Fruit fly (Drosophila melanogaster) whole organism, embryonic: ENCODE data around the gene CG14102.

Experiments used
- Abd-B ChIP-seq: fragments of 200-800 bp; sonication (Bioruptor generic); optimal IDR thresholded peaks from 2 replicates; lab custom pipeline; 2018; ENCODE audit warnings: missing biosample characterization, mild to moderate bottlenecking, missing genetic modification characterization, moderate library complexity
- Adf1 ChIP-seq: fragments of 200-800 bp; sonication (Bioruptor generic); IDR thresholded peaks from 2 replicates; pipeline ENCODE4 v1.3.6; 2022; ENCODE audit warnings: missing biosample characterization, missing genetic modification characterization
- Awh ChIP-seq: fragments of 200-800 bp; sonication (Bioruptor generic); IDR thresholded peaks from 2 replicates; pipeline ENCODE4, ENCODE4 v1.3.6; 2022; ENCODE audit warnings: missing biosample characterization, missing genetic modification characterization
- CG10147 ChIP-seq: fragments of 200-800 bp; sonication (Bioruptor generic); optimal IDR thresholded peaks from 2 replicates; lab custom pipeline; 2019; ENCODE audit warnings: missing biosample characterization, mild to moderate bottlenecking, missing genetic modification characterization, moderate library complexity
- CG10321 ChIP-seq: fragments of 200-800 bp; sonication (Bioruptor generic); IDR thresholded peaks from 2 replicates; pipeline ENCODE4 v1.3.6; 2022; ENCODE audit warnings: missing biosample characterization, missing genetic modification characterization
- CG10366 ChIP-seq: fragments of 200-800 bp; sonication (Bioruptor generic); IDR thresholded peaks from 2 replicates; pipeline ENCODE4 v1.3.6; 2022; ENCODE audit warnings: missing biosample characterization, missing genetic modification characterization
- CG10654 ChIP-seq: fragments of 200-800 bp; sonication (Bioruptor generic); optimal IDR thresholded peaks from 2 replicates; lab custom pipeline; 2016; ENCODE audit warnings: missing biosample characterization, missing genetic modification characterization
- CG16779 ChIP-seq: fragments of 200-800 bp; sonication (Bioruptor generic); IDR thresholded peaks from 2 replicates; pipeline ENCODE4 v1.3.6; 2022; ENCODE audit warnings: missing biosample characterization, missing genetic modification characterization
- CG17361 ChIP-seq: fragments of 200-800 bp; sonication (Bioruptor generic); IDR thresholded peaks from 3 replicates; pipeline ENCODE4 v1.3.6; 2022; ENCODE audit warnings: missing biosample characterization, missing genetic modification characterization
- CG1792 ChIP-seq: fragments of 200-800 bp; sonication (Bioruptor generic); optimal IDR thresholded peaks from 2 replicates; lab custom pipeline; 2016; ENCODE audit warnings: missing biosample characterization, missing genetic modification characterization
- CG30403 ChIP-seq: fragments of 200-800 bp; sonication (Bioruptor generic); optimal IDR thresholded peaks from 3 replicates; lab custom pipeline; 2016; ENCODE audit warnings: missing biosample characterization, missing genetic modification characterization
- CG33213 ChIP-seq: fragments of 200-800 bp; sonication (Bioruptor generic); optimal IDR thresholded peaks from 3 replicates; lab custom pipeline; 2016; ENCODE audit warnings: missing biosample characterization, missing genetic modification characterization
- CG42726 ChIP-seq: fragments of 200-800 bp; sonication (Bioruptor generic); IDR thresholded peaks from 2 replicates; pipeline ENCODE4 v1.3.6; 2022; ENCODE audit warnings: missing biosample characterization, missing genetic modification characterization; ENCODE audit not compliant: partially characterized antibody
- CG4404 ChIP-seq: fragments of 200-800 bp; sonication (Bioruptor generic); IDR thresholded peaks from 2 replicates; pipeline ENCODE4 v1.3.6; 2022; ENCODE audit warnings: missing biosample characterization, missing genetic modification characterization
- CG4854 ChIP-seq: fragments of 200-800 bp; sonication (Bioruptor generic); optimal IDR thresholded peaks from 2 replicates; lab custom pipeline; 2016; ENCODE audit warnings: missing biosample characterization, missing genetic modification characterization, inconsistent platforms
- CG9797 ChIP-seq: fragments of 200-800 bp; sonication (Bioruptor generic); optimal IDR thresholded peaks from 3 replicates; lab custom pipeline; 2018; ENCODE audit warnings: missing biosample characterization, mild to moderate bottlenecking, missing genetic modification characterization
- Dad ChIP-seq: fragments of 200-800 bp; sonication (Bioruptor generic); optimal IDR thresholded peaks from 3 replicates; lab custom pipeline; 2016; ENCODE audit warnings: missing biosample characterization, missing genetic modification characterization
- Dip2 ChIP-seq: fragments of 200-800 bp; sonication (Bioruptor generic); IDR thresholded peaks from 2 replicates; pipeline ENCODE4 v1.3.6; 2022; ENCODE audit warnings: missing biosample characterization, missing genetic modification characterization
- HLH4C ChIP-seq: fragments of 200-800 bp; sonication (Bioruptor generic); IDR thresholded peaks from 3 replicates; pipeline ENCODE4 v1.3.6; 2022; ENCODE audit warnings: missing biosample characterization, missing genetic modification characterization; ENCODE audit not compliant: partially characterized antibody
- Hr51 ChIP-seq, 2 experiments: fragments of 200-800 bp; sonication (Bioruptor generic); optimal IDR thresholded peaks; 2 replicates in 1 of 2; 3 replicates in 1 of 2; lab custom pipeline; 2016 to 2018; ENCODE audit warnings: missing biosample characterization in 2 of 2, missing genetic modification characterization in 2 of 2, mild to moderate bottlenecking in 1 of 2, moderate library complexity in 1 of 2
- Hsf ChIP-seq: fragments of 200-800 bp; sonication (Bioruptor generic); optimal IDR thresholded peaks from 3 replicates; lab custom pipeline; 2016; ENCODE audit warnings: missing biosample characterization, missing genetic modification characterization
- Meics ChIP-seq: fragments of 200-800 bp; sonication (Bioruptor generic); optimal IDR thresholded peaks from 2 replicates; lab custom pipeline; 2017; ENCODE audit warnings: missing biosample characterization, mild to moderate bottlenecking, missing genetic modification characterization
- NFAT ChIP-seq: fragments of 200-800 bp; sonication (Bioruptor generic); IDR thresholded peaks from 2 replicates; pipeline ENCODE4 v1.3.6; 2022; ENCODE audit warnings: missing biosample characterization, missing genetic modification characterization
- Nf-YB ChIP-seq: fragments of 200-800 bp; sonication (Bioruptor generic); optimal IDR thresholded peaks from 3 replicates; lab custom pipeline; 2019; ENCODE audit warnings: missing biosample characterization, mild to moderate bottlenecking, missing genetic modification characterization, moderate library complexity
- Ptx1 ChIP-seq: fragments of 200-800 bp; sonication (Bioruptor generic); IDR thresholded peaks from 2 replicates; pipeline ENCODE4 v1.3.6; 2022; ENCODE audit warnings: missing biosample characterization, missing genetic modification characterization
- Rx ChIP-seq: fragments of 200-800 bp; sonication (Bioruptor generic); IDR thresholded peaks from 2 replicates; pipeline ENCODE4 v1.3.6; 2022; ENCODE audit warnings: missing biosample characterization, missing genetic modification characterization
- Sox100B ChIP-seq: fragments of 200-800 bp; sonication (Bioruptor generic); optimal IDR thresholded peaks from 3 replicates; lab custom pipeline; 2018; ENCODE audit warnings: missing biosample characterization, mild to moderate bottlenecking, missing genetic modification characterization
- Trl ChIP-seq, 3 experiments: fragments of >200 bp in 2 of 3; fragments of 200-800 bp in 1 of 3; sonication (Bioruptor generic) in 1 of 3; optimal IDR thresholded peaks; 2 replicates in 1 of 3; 3 replicates in 2 of 3; lab custom pipeline; 2016 to 2017; ENCODE audit warnings: missing biosample characterization in 1 of 3, missing genetic modification characterization in 1 of 3
- ap ChIP-seq: fragments of 200-800 bp; sonication (Bioruptor generic); IDR thresholded peaks from 2 replicates; pipeline ENCODE4 v1.3.6; 2022; ENCODE audit warnings: missing biosample characterization, missing genetic modification characterization
- bbx ChIP-seq: fragments of 200-800 bp; sonication (Bioruptor generic); IDR thresholded peaks from 2 replicates; pipeline ENCODE4 v1.3.6; 2022; ENCODE audit warnings: missing biosample characterization, missing genetic modification characterization; ENCODE audit not compliant: partially characterized antibody
- chinmo ChIP-seq: fragments of 200-800 bp; sonication (Bioruptor generic); IDR thresholded peaks from 4 replicates; pipeline ENCODE4 v1.3.6; 2022; ENCODE audit warnings: missing biosample characterization, missing genetic modification characterization; ENCODE audit not compliant: partially characterized antibody
- corto ChIP-seq: fragments of 200-800 bp; sonication (Bioruptor generic); optimal IDR thresholded peaks from 2 replicates; lab custom pipeline; 2016; ENCODE audit warnings: missing biosample characterization, mild to moderate bottlenecking, missing genetic modification characterization, moderate library complexity
- danr ChIP-seq: fragments of 200-800 bp; sonication (Bioruptor generic); IDR thresholded peaks from 2 replicates; pipeline ENCODE4 v1.3.6; 2022; ENCODE audit warnings: missing biosample characterization, missing genetic modification characterization
- gcm ChIP-seq: fragments of 200-800 bp; sonication (Bioruptor generic); optimal IDR thresholded peaks from 2 replicates; lab custom pipeline; 2019; ENCODE audit warnings: missing biosample characterization, mild to moderate bottlenecking, missing genetic modification characterization, moderate library complexity
- grn ChIP-seq: fragments of 200-800 bp; sonication (Bioruptor generic); optimal IDR thresholded peaks from 3 replicates; lab custom pipeline; 2017; ENCODE audit warnings: missing biosample characterization, missing genetic modification characterization
- jing ChIP-seq: fragments of 200-800 bp; sonication (Bioruptor generic); optimal IDR thresholded peaks from 2 replicates; lab custom pipeline; 2018; ENCODE audit warnings: missing biosample characterization, mild to moderate bottlenecking, missing genetic modification characterization
- lbe ChIP-seq: fragments of 200-800 bp; sonication (Bioruptor generic); optimal IDR thresholded peaks from 2 replicates; lab custom pipeline; 2016; ENCODE audit warnings: missing biosample characterization, mild to moderate bottlenecking, missing genetic modification characterization
- lmd ChIP-seq: fragments of 200-800 bp; sonication (Bioruptor generic); IDR thresholded peaks from 2 replicates; pipeline ENCODE4 v1.3.6; 2022; ENCODE audit warnings: missing biosample characterization, missing genetic modification characterization
- luna ChIP-seq: fragments of 200-800 bp; sonication (Bioruptor generic); optimal IDR thresholded peaks from 2 replicates; lab custom pipeline; 2016; ENCODE audit warnings: missing biosample characterization, missing genetic modification characterization
- nerfin-2 ChIP-seq: fragments of 200-800 bp; sonication (Bioruptor generic); IDR thresholded peaks from 2 replicates; pipeline ENCODE4 v1.3.6; 2022; ENCODE audit warnings: missing biosample characterization, missing genetic modification characterization; ENCODE audit not compliant: partially characterized antibody
- nom ChIP-seq: fragments of 200-800 bp; sonication (Bioruptor generic); optimal IDR thresholded peaks from 2 replicates; lab custom pipeline; 2017; ENCODE audit warnings: missing biosample characterization, missing genetic modification characterization, mild to moderate bottlenecking, moderate library complexity, missing genetic modification reagents
- pan ChIP-seq, 4 experiments: fragments of >200 bp in 3 of 4; fragments of 200-800 bp in 1 of 4; sonication (Bioruptor generic) in 1 of 4; optimal IDR thresholded peaks in 3 of 4; IDR thresholded peaks in 1 of 4; 2 replicates each; pipeline versions ENCODE4 v1.3.6 to Lab custom; 2017 to 2022; ENCODE audit warnings: missing biosample characterization in 2 of 4, missing genetic modification characterization in 2 of 4, mixed read lengths in 1 of 4
- pum ChIP-seq: fragments of 200-800 bp; sonication (Bioruptor generic); optimal IDR thresholded peaks from 2 replicates; lab custom pipeline; 2016; ENCODE audit warnings: missing biosample characterization, missing genetic modification characterization
- shn ChIP-seq: fragments of 200-800 bp; sonication (Bioruptor generic); optimal IDR thresholded peaks from 3 replicates; lab custom pipeline; 2016; ENCODE audit warnings: missing biosample characterization, missing genetic modification characterization
- sob ChIP-seq: fragments of 200-800 bp; sonication (Bioruptor generic); IDR thresholded peaks from 2 replicates; pipeline ENCODE4 v1.3.6; 2022; ENCODE audit warnings: missing biosample characterization, missing genetic modification characterization
- ssp ChIP-seq: fragments of 200-800 bp; sonication (Bioruptor generic); IDR thresholded peaks from 2 replicates; pipeline ENCODE4 v1.3.6; 2022; ENCODE audit warnings: missing biosample characterization, missing genetic modification characterization
- trem ChIP-seq: fragments of 200-800 bp; optimal IDR thresholded peaks from 3 replicates; lab custom pipeline; 2019; ENCODE audit warnings: missing biosample characterization, mild to moderate bottlenecking, missing genetic modification characterization, moderate library complexity
- vnd ChIP-seq: fragments of 200-800 bp; sonication (Bioruptor generic); IDR thresholded peaks from 3 replicates; pipeline ENCODE4 v1.3.6; 2022; ENCODE audit warnings: missing biosample characterization, missing genetic modification characterization; ENCODE audit not compliant: partially characterized antibody
- zfh1 ChIP-seq: fragments of 200-800 bp; sonication (Bioruptor generic); IDR thresholded peaks from 3 replicates; pipeline ENCODE4 v1.3.6; 2022; ENCODE audit warnings: missing biosample characterization, missing genetic modification characterization

CG14102 gene

DNA sequence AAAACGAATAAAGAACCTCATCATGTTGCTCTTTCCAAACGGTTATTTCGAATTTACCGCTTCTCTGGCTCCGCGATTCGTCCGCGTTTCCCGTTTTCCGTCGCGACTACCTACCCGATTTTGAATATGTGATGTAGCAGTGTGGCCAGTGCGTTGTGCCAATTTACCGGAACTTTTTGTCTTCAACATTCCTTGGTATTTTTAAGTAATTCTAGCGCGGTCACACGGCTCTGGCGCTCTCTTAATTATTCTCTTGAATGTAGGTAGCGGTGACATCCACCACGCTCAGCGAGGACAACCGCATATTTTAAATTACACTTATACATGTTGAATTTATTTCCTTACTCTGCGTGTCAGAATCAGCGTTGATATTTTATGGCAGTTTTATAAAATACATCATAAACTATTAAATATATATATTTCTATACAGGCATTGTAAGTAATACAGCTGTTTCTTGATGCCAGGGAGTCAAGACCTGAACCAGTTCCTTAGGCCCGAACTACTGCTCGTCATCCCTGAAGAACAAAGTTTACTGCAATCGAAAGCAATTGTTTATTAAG is 7.6 kb downstream of the CG14102 start, which contains the start of the genes CG42637, Gyc76C and SREBP (continued):
- TF ChIP-seq lbe: peak; percentile 47
- no peak for TF ChIP-seq Hr51 (GFP tag; optimal IDR thresholded peaks at IDR 0.05; lab: Kevin White, UChicago)
- TF ChIP-seq sob (GFP tag; lab: Robert Waterston, UW): no peak; the same call in 1 of the 2 replicates
- no peak for TF ChIP-seq CG30403
- TF ChIP-seq CG1792 (GFP tag; lab: Kevin White, UChicago): no peak
- no peak for TF ChIP-seq pum
- 0 out of 2 replicates have a peak, but pooled peaks have one; percentile 28 for TF ChIP-seq CG10321
- TF ChIP-seq danr: no peak
- no peak for TF ChIP-seq ssp (GFP tag; lab: Robert Waterston, UW)
- TF ChIP-seq vnd (GFP tag; lab: Robert Waterston, UW): no peak
- peak; percentile 25; the same call in 1 of the 2 replicates for TF ChIP-seq Adf1 (GFP tag; lab: Robert Waterston, UW)
- no peak for TF ChIP-seq Rx (GFP tag; lab: Robert Waterston, UW)
- TF ChIP-seq nerfin-2 (GFP tag; lab: Robert Waterston, UW): no peak
- TF ChIP-seq CG4854 (GFP tag; lab: Kevin White, UChicago): no peak
- peak; percentile 54; the same call in 1 of the 2 replicates for TF ChIP-seq bbx (GFP tag; lab: Robert Waterston, UW)
- TF ChIP-seq CG16779 (GFP tag; lab: Robert Waterston, UW): no peak
- no peak for TF ChIP-seq Awh (GFP tag; lab: Robert Waterston, UW)
- peak; percentile 82 for TF ChIP-seq CG33213 (GFP tag; lab: Kevin White, UChicago)
- no peak for TF ChIP-seq gcm
- 0 out of 3 replicates have a peak, but pooled peaks have one; percentile 45 for TF ChIP-seq HLH4C (GFP tag; lab: Robert Waterston, UW)
- TF ChIP-seq jing (GFP tag; lab: Kevin White, UChicago): no peak
- TF ChIP-seq Dad: peak; percentile 48
- TF ChIP-seq CG42726: peak; percentile 75
- TF ChIP-seq Hsf: peak; percentile 28
- TF ChIP-seq luna (GFP tag; lab: Kevin White, UChicago): no peak
- TF ChIP-seq CG9797 (GFP tag; lab: Kevin White, UChicago): peak; percentile 96
- no peak for TF ChIP-seq NFAT
- no peak for TF ChIP-seq ap
- no peak for TF ChIP-seq CG17361
- peak; percentile 63 to 66 for TF ChIP-seq Trl (optimal IDR thresholded peaks at IDR 0.05; lab: Kevin White, UChicago)
- no peak for TF ChIP-seq Trl (GFP tag; optimal IDR thresholded peaks at IDR 0.05; lab: Kevin White, UChicago)
- TF ChIP-seq chinmo (GFP tag; lab: Robert Waterston, UW): peak; percentile 59; the same call in 2 of the 4 replicates
- no peak for TF ChIP-seq pan (optimal IDR thresholded peaks at IDR 0.05; lab: Kevin White, UChicago)
- no peak for TF ChIP-seq pan (GFP tag; optimal IDR thresholded peaks at IDR 0.05 in 1 of 2, IDR thresholded peaks at IDR 0.05 in 1 of 2)
- no peak for TF ChIP-seq grn (GFP tag; lab: Kevin White, UChicago)
- TF ChIP-seq corto (GFP tag; lab: Kevin White, UChicago): no peak
- TF ChIP-seq Sox100B (GFP tag; lab: Kevin White, UChicago): no peak
- TF ChIP-seq CG10654 (GFP tag; lab: Kevin White, UChicago): no peak
- 0 out of 3 replicates have a peak, but pooled peaks have one; percentile 36 for TF ChIP-seq zfh1 (GFP tag; lab: Robert Waterston, UW)
- no peak for TF ChIP-seq CG4404 (GFP tag; lab: Robert Waterston, UW)
- TF ChIP-seq Ptx1 (GFP tag; lab: Robert Waterston, UW): no peak
- TF ChIP-seq nom (GFP tag; lab: Kevin White, UChicago): no peak
- TF ChIP-seq trem: peak; percentile 89
- TF ChIP-seq CG10366: peak; percentile 9; the same call in 1 of the 2 replicates
- peak; percentile 7 for TF ChIP-seq Meics (GFP tag; lab: Kevin White, UChicago)
- no peak for TF ChIP-seq shn (GFP tag; lab: Kevin White, UChicago)
- no peak for TF ChIP-seq CG10147 (GFP tag; lab: Kevin White, UChicago)
- no peak for TF ChIP-seq Nf-YB (GFP tag; lab: Kevin White, UChicago)
- TF ChIP-seq lmd: no peak
- no peak for TF ChIP-seq Dip2 (GFP tag; lab: Robert Waterston, UW)
- TF ChIP-seq Abd-B (GFP tag; lab: Kevin White, UChicago): peak; percentile 47
